Worm (Caenorhabditis elegans) whole organism, L1 larva: ENCODE results near the gene D1054.8.

Experiments used
- C04F5.9 ChIP-seq: sonication (generic microtip); optimal IDR thresholded peaks from 2 replicates; lab custom pipeline; 2016; ENCODE audit warnings: missing genetic modification characterization, missing compliant biosample characterization
- C16A3.4 ChIP-seq: fragments of 150-350 bp; optimal IDR thresholded peaks from 2 replicates; lab custom pipeline; 2014; ENCODE audit warnings: missing biosample characterization, missing genetic modification characterization
- Y116A8C.19 ChIP-seq: sonication (generic microtip); optimal IDR thresholded peaks from 2 replicates; lab custom pipeline; 2016; ENCODE audit warnings: missing compliant biosample characterization, missing genetic modification characterization, borderline replicate concordance
- alr-1 ChIP-seq: fragments of 200-800 bp; sonication (Bioruptor generic); optimal IDR thresholded peaks from 2 replicates; lab custom pipeline; 2018; ENCODE audit warnings: borderline replicate concordance, mild to moderate bottlenecking, missing genetic modification characterization, missing compliant biosample characterization
- blmp-1 ChIP-seq: fragments of 150-350 bp; optimal IDR thresholded peaks from 2 replicates; lab custom pipeline; 2014; ENCODE audit warnings: missing biosample characterization, missing genetic modification characterization
- ceh-63 ChIP-seq: fragments of 200-800 bp; sonication (Bioruptor generic); optimal IDR thresholded peaks from 2 replicates; lab custom pipeline; 2018; ENCODE audit warnings: mild to moderate bottlenecking, missing genetic modification characterization, missing compliant biosample characterization
- ceh-82 ChIP-seq, 3 experiments: fragments of 150-350 bp in 1 of 3; sonication (generic microtip) in 2 of 3; optimal IDR thresholded peaks; 2 replicates each; lab custom pipeline; 2014 to 2017; ENCODE audit warnings: missing biosample characterization in 3 of 3, missing genetic modification characterization in 3 of 3
- ceh-88 ChIP-seq: fragments of 200-800 bp; sonication (Bioruptor generic); IDR thresholded peaks from 2 replicates; pipeline ENCODE4 v1.3.6; 2022; ENCODE audit warnings: missing genetic modification characterization, missing compliant biosample characterization
- dpl-1 ChIP-seq, 3 experiments: fragments of 150-350 bp in 2 of 3; sonication (generic microtip) in 1 of 3; optimal IDR thresholded peaks; 2 replicates each; lab custom pipeline; 2014 to 2017; ENCODE audit warnings: missing biosample characterization in 3 of 3, missing genetic modification characterization in 3 of 3, missing genetic modification reagents in 3 of 3
- dsc-1 ChIP-seq: sonication (generic microtip); optimal IDR thresholded peaks from 2 replicates; lab custom pipeline; 2016; ENCODE audit warnings: mild to moderate bottlenecking, missing genetic modification characterization, missing compliant biosample characterization
- efl-1 ChIP-seq, 4 experiments: fragments of 150-350 bp; optimal IDR thresholded peaks in 3 of 4; peaks in 1 of 4; 1 replicate in 1 of 4; 2 replicates in 3 of 4; lab custom pipeline; 2014; ENCODE audit warnings: missing biosample characterization in 2 of 4, missing genetic modification characterization in 2 of 4, missing genetic modification reagents in 2 of 4
- elt-2 ChIP-seq: sonication (generic microtip); optimal IDR thresholded peaks from 2 replicates; lab custom pipeline; 2016; ENCODE audit warnings: missing genetic modification characterization, mild to moderate bottlenecking, inconsistent platforms, missing compliant biosample characterization, missing genetic modification reagents
- fos-1 ChIP-seq: fragments of 150-350 bp; optimal IDR thresholded peaks from 2 replicates; lab custom pipeline; 2014; ENCODE audit warnings: missing biosample characterization, missing genetic modification characterization
- grh-1 ChIP-seq: fragments of 200-800 bp; sonication (Bioruptor generic); IDR thresholded peaks from 2 replicates; pipeline ENCODE4 v1.3.6; 2022; ENCODE audit warnings: missing genetic modification reagents, missing genetic modification characterization, missing compliant biosample characterization
- lin-13 ChIP-seq: fragments of 150-350 bp; optimal IDR thresholded peaks from 2 replicates; lab custom pipeline; 2014; ENCODE audit warnings: missing biosample characterization, missing genetic modification reagents, missing genetic modification characterization
- lin-14 ChIP-seq: fragments of 200-800 bp; sonication (Bioruptor generic); optimal IDR thresholded peaks from 2 replicates; lab custom pipeline; 2018; ENCODE audit warnings: mild to moderate bottlenecking, missing genetic modification characterization, moderate library complexity, missing compliant biosample characterization
- lin-15B ChIP-seq: fragments of 150-350 bp; sonication (generic microtip); optimal IDR thresholded peaks from 3 replicates; lab custom pipeline; 2014; ENCODE audit warnings: missing biosample characterization, missing genetic modification characterization
- lin-35 ChIP-seq, 2 experiments: fragments of 150-350 bp; optimal IDR thresholded peaks; 2 replicates each; lab custom pipeline; 2014; ENCODE audit warnings: missing biosample characterization in 2 of 2, missing genetic modification characterization in 2 of 2, missing genetic modification reagents in 2 of 2
- mdl-1 ChIP-seq, 2 experiments: fragments of 150-350 bp; optimal IDR thresholded peaks; 2 replicates each; lab custom pipeline; 2014 to 2017; ENCODE audit warnings: missing biosample characterization in 2 of 2, missing genetic modification characterization in 2 of 2, inconsistent platforms in 1 of 2
- nhr-20 ChIP-seq: sonication (generic microtip); optimal IDR thresholded peaks from 2 replicates; lab custom pipeline; 2016; ENCODE audit warnings: mild to moderate bottlenecking, missing genetic modification characterization, missing compliant biosample characterization
- nhr-28 ChIP-seq: fragments of 150-350 bp; optimal IDR thresholded peaks from 2 replicates; lab custom pipeline; 2014; ENCODE audit warnings: missing biosample characterization, missing genetic modification characterization
- nhr-47 ChIP-seq: sonication (generic microtip); optimal IDR thresholded peaks from 2 replicates; lab custom pipeline; 2016; ENCODE audit warnings: mild to moderate bottlenecking, missing genetic modification characterization, moderate library complexity, missing compliant biosample characterization
- nhr-71 ChIP-seq: sonication (generic microtip); optimal IDR thresholded peaks from 2 replicates; lab custom pipeline; 2016; ENCODE audit warnings: mild to moderate bottlenecking, missing genetic modification characterization, moderate library complexity, missing compliant biosample characterization
- nhr-84 ChIP-seq: sonication (generic microtip); optimal IDR thresholded peaks from 2 replicates; lab custom pipeline; 2017; ENCODE audit warnings: missing biosample characterization, missing genetic modification characterization
- nhr-85 ChIP-seq: sonication (generic microtip); peaks from one replicate; lab custom pipeline; 2016; ENCODE audit warnings: missing genetic modification characterization, inconsistent platforms, missing compliant biosample characterization
- nhr-90 ChIP-seq: sonication (generic microtip); optimal IDR thresholded peaks from 2 replicates; lab custom pipeline; 2016; ENCODE audit warnings: mild to moderate bottlenecking, missing genetic modification characterization, missing compliant biosample characterization; ENCODE audit not compliant: poor library complexity
- pag-3 ChIP-seq: sonication (generic microtip); optimal IDR thresholded peaks from 2 replicates; lab custom pipeline; 2017; ENCODE audit warnings: missing genetic modification characterization, mild to moderate bottlenecking, missing compliant biosample characterization, antibody characterized with exemption, borderline replicate concordance; ENCODE audit not compliant: insufficient read depth
- pax-3 ChIP-seq: fragments of 200-800 bp; sonication (Bioruptor generic); optimal IDR thresholded peaks from 2 replicates; lab custom pipeline; 2018; ENCODE audit warnings: mild to moderate bottlenecking, missing genetic modification characterization, moderate library complexity, missing compliant biosample characterization
- pqm-1 ChIP-seq: sonication (generic microtip); optimal IDR thresholded peaks from 3 replicates; lab custom pipeline; 2017; ENCODE audit warnings: missing biosample characterization, missing genetic modification characterization
- skn-1 ChIP-seq: fragments of 150-350 bp; optimal IDR thresholded peaks from 2 replicates; lab custom pipeline; 2014; ENCODE audit warnings: missing biosample characterization, missing genetic modification characterization
- snpc-4 ChIP-seq: fragments of 150-350 bp; optimal IDR thresholded peaks from 2 replicates; lab custom pipeline; 2014; ENCODE audit warnings: missing biosample characterization, missing genetic modification characterization
- snu-23 ChIP-seq: sonication (generic microtip); optimal IDR thresholded peaks from 2 replicates; lab custom pipeline; 2016; ENCODE audit warnings: missing genetic modification characterization, missing compliant biosample characterization
- sptf-1 ChIP-seq: fragments of 150-350 bp; optimal IDR thresholded peaks from 2 replicates; lab custom pipeline; 2014; ENCODE audit warnings: missing biosample characterization, missing genetic modification characterization
- swsn-7 ChIP-seq: sonication (generic microtip); optimal IDR thresholded peaks from 2 replicates; lab custom pipeline; 2016; ENCODE audit warnings: missing genetic modification characterization, missing compliant biosample characterization
- tbx-2 ChIP-seq: sonication (generic microtip); optimal IDR thresholded peaks from 2 replicates; lab custom pipeline; 2016; ENCODE audit warnings: missing genetic modification characterization, missing compliant biosample characterization
- tlp-1 ChIP-seq: fragments of 150-350 bp; optimal IDR thresholded peaks from 2 replicates; lab custom pipeline; 2014; ENCODE audit warnings: missing biosample characterization, missing genetic modification characterization
- unc-98 ChIP-seq: fragments of 200-800 bp; sonication (Bioruptor generic); IDR thresholded peaks from 2 replicates; pipeline ENCODE4 v1.3.6; 2022; ENCODE audit warnings: missing genetic modification characterization, missing compliant biosample characterization
- ztf-4 ChIP-seq: fragments of 150-350 bp; optimal IDR thresholded peaks from 2 replicates; lab custom pipeline; 2014; ENCODE audit warnings: missing biosample characterization, missing genetic modification characterization

D1054.8 gene

ce11 chrV:10793498-10793897, 9.4 kb downstream of the D1054.8 start, which contains the start of gene ule-3:
TSS of gene ule-3 (plus strand) at chrV:10793798.
- TF ChIP-seq lin-15B (tag; lab: Kevin White, UChicago), result no peak
- no peak for TF ChIP-seq ceh-82 (tag; optimal IDR thresholded peaks at IDR 0.05; lab: Kevin White, UChicago)
- TF ChIP-seq grh-1 (GFP tag; lab: Robert Waterston, UW), result no peak
- TF ChIP-seq pag-3 (tag; lab: Kevin White, UChicago), result no peak
- no peak for TF ChIP-seq nhr-84
- TF ChIP-seq nhr-85 (tag; lab: Kevin White, UChicago), result no peak
- TF ChIP-seq swsn-7, result no peak

ce11 chrV:10794463-10794862, 10.4 kb downstream of the D1054.8 start:
- TF ChIP-seq dsc-1 (tag; lab: Kevin White, UChicago) (no peak), fos-1 (tag; lab: Kevin White, UChicago) (no peak), ztf-4 (no peak)
- TF ChIP-seq, all 84 proteins: peak for 0

DNA sequence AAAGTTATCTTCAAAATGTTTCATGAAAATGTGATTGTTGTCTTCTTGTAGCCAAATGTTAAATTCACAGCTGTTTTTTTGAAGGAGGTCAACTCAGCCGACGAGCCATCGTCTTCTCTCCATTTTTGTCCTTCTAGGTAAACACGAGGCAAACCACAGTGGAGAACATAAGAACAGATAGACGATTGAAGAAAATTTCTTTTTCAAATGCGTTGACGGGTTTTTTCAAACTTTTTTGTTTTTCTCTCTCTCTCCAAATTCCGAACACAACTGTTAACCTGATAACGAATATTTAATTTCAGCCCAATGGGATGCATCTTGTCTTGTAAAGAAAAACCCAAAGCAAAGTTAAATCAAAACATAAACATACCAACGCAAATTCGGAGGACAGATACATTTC, 11.4 kb downstream of the D1054.8 start, which contains the start of gene D1054.19:
D1054.19 (plus strand) TSS at position 301 of the 400 bp plus-strand sequence.
- TF ChIP-seq ceh-63 (GFP tag; lab: Kevin White, UChicago) (no peak), pax-3 (no peak), tlp-1 (tag; lab: Kevin White, UChicago) (no peak), ceh-82 (tag; optimal IDR thresholded peaks at IDR 0.05; lab: Kevin White, UChicago) (no peak), mdl-1 (tag; optimal IDR thresholded peaks at IDR 0.05; lab: Kevin White, UChicago) (no peak), ceh-88 (GFP tag; lab: Robert Waterston, UW) (no peak), lin-14 (no peak), unc-98 (no peak), C04F5.9 (tag; lab: Kevin White, UChicago) (no peak)
- TF ChIP-seq, all 84 proteins: peak for 0

DNA sequence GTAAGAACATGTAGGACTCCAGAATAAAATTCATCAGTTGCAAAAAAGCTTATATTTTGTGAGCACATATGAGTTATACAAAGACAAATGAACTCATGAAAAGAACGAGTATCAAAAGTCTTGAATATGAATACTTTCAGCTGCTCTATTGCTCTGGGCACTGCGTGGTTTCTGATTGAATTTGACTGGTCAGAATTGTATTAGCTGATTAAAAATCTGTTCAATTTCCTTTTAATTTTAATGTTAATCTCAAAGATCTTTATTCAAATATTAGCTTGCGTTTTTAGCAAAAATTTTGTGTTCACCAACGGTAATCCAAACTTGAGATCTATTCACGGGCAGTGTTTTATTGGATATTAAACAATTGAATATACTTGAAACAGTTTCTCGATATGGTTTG, 14.0 kb downstream of the D1054.8 start, which contains the start of gene srh-184:
srh-184 (minus strand) TSS at position 101 of the 400 bp plus-strand sequence.
- no peak for TF ChIP-seq nhr-28
- TF ChIP-seq tbx-2 (tag; lab: Kevin White, UChicago), result no peak
- no peak for TF ChIP-seq pag-3 (tag; lab: Kevin White, UChicago)
- no peak for TF ChIP-seq blmp-1 (tag; lab: Kevin White, UChicago)
- no peak for TF ChIP-seq elt-2
- TF ChIP-seq pqm-1 (tag; lab: Kevin White, UChicago), result no peak
- TF ChIP-seq sptf-1 (tag; lab: Kevin White, UChicago), result no peak
- no peak for TF ChIP-seq pax-3
- no peak for TF ChIP-seq alr-1 (tag; lab: Kevin White, UChicago)
- TF ChIP-seq nhr-47 (tag; lab: Kevin White, UChicago), result no peak
- no peak for TF ChIP-seq swsn-7
- TF ChIP-seq Y116A8C.19 (tag; lab: Kevin White, UChicago), result no peak
- TF ChIP-seq lin-13, result no peak
- no peak for TF ChIP-seq snpc-4 (tag; lab: Kevin White, UChicago)
- no peak for TF ChIP-seq fos-1 (tag; lab: Kevin White, UChicago)
- TF ChIP-seq ztf-4, result no peak
- TF ChIP-seq snu-23 (GFP tag; lab: Kevin White, UChicago), result no peak
- TF ChIP-seq skn-1 (tag; lab: Kevin White, UChicago), result no peak
- TF ChIP-seq, all 84 proteins: peak for 0

- TF ChIP-seq elt-2, result peak; percentile 94
- no peak for TF ChIP-seq nhr-28
- TF ChIP-seq pqm-1 (tag; lab: Kevin White, UChicago), result peak; percentile 59
- TF ChIP-seq lin-35 (GFP tag; optimal IDR thresholded peaks at IDR 0.05; lab: Kevin White, UChicago), result peak in 1 of 2 experiments; percentile 28
- TF ChIP-seq nhr-71 (tag; lab: Kevin White, UChicago), result peak; percentile 25
- TF ChIP-seq efl-1 (optimal IDR thresholded peaks at IDR 0.05; lab: Kevin White, UChicago), result no peak
- peak in 1 of 2 experiments; percentile 75 for TF ChIP-seq efl-1 (GFP tag; optimal IDR thresholded peaks at IDR 0.05 in 1 of 2; lab: Kevin White, UChicago)
- TF ChIP-seq dpl-1 (GFP tag; optimal IDR thresholded peaks at IDR 0.05; lab: Kevin White, UChicago), result no peak
- peak; percentile 12 for TF ChIP-seq nhr-90 (tag; lab: Kevin White, UChicago)
- no peak for TF ChIP-seq C16A3.4 (tag; lab: Kevin White, UChicago)
- peak in 1 of 2 experiments; percentile 15 for TF ChIP-seq mdl-1 (tag; optimal IDR thresholded peaks at IDR 0.05; lab: Kevin White, UChicago)
- peak; percentile 0 for TF ChIP-seq nhr-20 (tag; lab: Kevin White, UChicago)
Observed at ce11 chrV:10801154-10801553, 17.0 kb downstream of the D1054.8 start, which contains the start of gene D1054.18. TSS of gene D1054.18 (minus strand) at chrV:10801198.
